Fruit fly (Drosophila melanogaster) whole organism, embryonic: ENCODE results near the gene Paris.
A peak's percentile ranks its signal among the peaks of the same experiment; 100 is the strongest.

Experiments
- ATbp ChIP-seq: fragments of 200-800 bp; sonication (Bioruptor generic); optimal IDR thresholded peaks from 2 replicates; lab custom pipeline; 2017; ENCODE audit warnings: missing biosample characterization, mild to moderate bottlenecking, missing genetic modification characterization, missing genetic modification reagents
- BEAF-32 ChIP-seq: fragments of 200-800 bp; sonication (Bioruptor generic); optimal IDR thresholded peaks from 3 replicates; lab custom pipeline; 2017; ENCODE audit warnings: missing biosample characterization, missing genetic modification characterization, mild to moderate bottlenecking, moderate library complexity, missing genetic modification reagents
- CG10654 ChIP-seq: fragments of 200-800 bp; sonication (Bioruptor generic); optimal IDR thresholded peaks from 2 replicates; lab custom pipeline; 2016; ENCODE audit warnings: missing biosample characterization, missing genetic modification characterization
- CG11695 ChIP-seq: fragments of 200-800 bp; sonication (Bioruptor generic); IDR thresholded peaks from 3 replicates; pipeline ENCODE4 v1.3.6; 2022; ENCODE audit warnings: missing biosample characterization, missing genetic modification characterization
- CG11723 ChIP-seq: fragments of 200-800 bp; sonication (Bioruptor generic); optimal IDR thresholded peaks from 2 replicates; lab custom pipeline; 2017; ENCODE audit warnings: missing biosample characterization, mild to moderate bottlenecking, missing genetic modification characterization
- CG12219 ChIP-seq: fragments of 200-800 bp; sonication (Bioruptor generic); optimal IDR thresholded peaks from 3 replicates; lab custom pipeline; 2018; ENCODE audit warnings: missing biosample characterization, mild to moderate bottlenecking, missing genetic modification characterization
- CG12391 ChIP-seq: fragments of 200-800 bp; sonication (Bioruptor generic); optimal IDR thresholded peaks from 3 replicates; lab custom pipeline; 2018; ENCODE audit warnings: missing biosample characterization, mild to moderate bottlenecking, missing genetic modification characterization, moderate library complexity
- CG15073 ChIP-seq: fragments of 200-800 bp; sonication (Bioruptor generic); optimal IDR thresholded peaks from 2 replicates; lab custom pipeline; 2016; ENCODE audit warnings: missing biosample characterization, missing genetic modification characterization
- CG1647 ChIP-seq: fragments of 200-800 bp; sonication (Bioruptor generic); optimal IDR thresholded peaks from 3 replicates; lab custom pipeline; 2016; ENCODE audit warnings: missing biosample characterization, missing genetic modification characterization
- CG17385 ChIP-seq: fragments of 200-800 bp; sonication (Bioruptor generic); optimal IDR thresholded peaks from 3 replicates; lab custom pipeline; 2018; ENCODE audit warnings: missing biosample characterization, mild to moderate bottlenecking, missing genetic modification characterization
- CG17829 ChIP-seq: fragments of 200-800 bp; optimal IDR thresholded peaks from 2 replicates; lab custom pipeline; 2019; ENCODE audit warnings: missing biosample characterization, mild to moderate bottlenecking, missing genetic modification characterization, moderate library complexity
- CG18262 ChIP-seq: fragments of 200-800 bp; optimal IDR thresholded peaks from 3 replicates; lab custom pipeline; 2019; ENCODE audit warnings: missing biosample characterization, mild to moderate bottlenecking, missing genetic modification characterization, moderate library complexity
- CG18764 ChIP-seq: fragments of 200-800 bp; sonication (Bioruptor generic); optimal IDR thresholded peaks from 3 replicates; lab custom pipeline; 2016; ENCODE audit warnings: missing biosample characterization, missing genetic modification characterization
- CG2116 ChIP-seq: fragments of 200-800 bp; sonication (Bioruptor generic); optimal IDR thresholded peaks from 3 replicates; lab custom pipeline; 2018; ENCODE audit warnings: missing biosample characterization, mild to moderate bottlenecking, missing genetic modification characterization
- CG30020 ChIP-seq: fragments of 200-800 bp; optimal IDR thresholded peaks from 2 replicates; lab custom pipeline; 2019; ENCODE audit warnings: missing biosample characterization, mild to moderate bottlenecking, missing genetic modification characterization, moderate library complexity
- CG5180 ChIP-seq: fragments of 200-800 bp; sonication (Bioruptor generic); optimal IDR thresholded peaks from 3 replicates; lab custom pipeline; 2017; ENCODE audit warnings: missing biosample characterization, missing genetic modification characterization, mild to moderate bottlenecking, moderate library complexity, missing genetic modification reagents
- CG8089 ChIP-seq: fragments of 200-800 bp; sonication (Bioruptor generic); optimal IDR thresholded peaks from 3 replicates; lab custom pipeline; 2016; ENCODE audit warnings: missing biosample characterization, missing genetic modification characterization
- CG8290 ChIP-seq, 3 experiments: fragments of 200-800 bp; sonication (Bioruptor generic); optimal IDR thresholded peaks; 2 replicates each; lab custom pipeline; 2016 to 2019; ENCODE audit warnings: missing biosample characterization in 3 of 3, missing genetic modification characterization in 3 of 3, mild to moderate bottlenecking in 2 of 3, moderate library complexity in 1 of 3
- CG8359 ChIP-seq: fragments of 200-800 bp; sonication (Bioruptor generic); optimal IDR thresholded peaks from 2 replicates; lab custom pipeline; 2017; ENCODE audit warnings: missing biosample characterization, mild to moderate bottlenecking, missing genetic modification characterization, borderline replicate concordance
- CG8388 ChIP-seq: fragments of 200-800 bp; sonication (Bioruptor generic); optimal IDR thresholded peaks from 2 replicates; lab custom pipeline; 2019; ENCODE audit warnings: missing biosample characterization, mild to moderate bottlenecking, missing genetic modification characterization, moderate library complexity
- CG9727 ChIP-seq: fragments of 200-800 bp; sonication (Bioruptor generic); optimal IDR thresholded peaks from 3 replicates; lab custom pipeline; 2017; ENCODE audit warnings: missing biosample characterization, mild to moderate bottlenecking, missing genetic modification characterization
- CG9932 ChIP-seq: fragments of 200-800 bp; sonication (Bioruptor generic); IDR thresholded peaks from 2 replicates; pipeline ENCODE4 v1.3.6; 2022; ENCODE audit warnings: missing biosample characterization, missing genetic modification characterization
- Dip3 ChIP-seq: fragments of 200-800 bp; sonication (Bioruptor generic); optimal IDR thresholded peaks from 3 replicates; lab custom pipeline; 2016; ENCODE audit warnings: missing biosample characterization, missing genetic modification characterization
- Drgx ChIP-seq: fragments of 200-800 bp; sonication (Bioruptor generic); IDR thresholded peaks from 2 replicates; pipeline ENCODE4 v1.3.6; 2022; ENCODE audit warnings: missing biosample characterization, missing genetic modification characterization
- Ets97D ChIP-seq: fragments of 200-800 bp; sonication (Bioruptor generic); optimal IDR thresholded peaks from 3 replicates; lab custom pipeline; 2016; ENCODE audit warnings: missing biosample characterization, missing genetic modification characterization
- GATAe ChIP-seq: fragments of 200-800 bp; sonication (Bioruptor generic); conservative IDR thresholded peaks from 2 replicates; pipeline ENCODE4 v1.3.6; 2022; ENCODE audit warnings: missing biosample characterization, missing genetic modification characterization
- H2.0 ChIP-seq: fragments of 200-800 bp; sonication (Bioruptor generic); IDR thresholded peaks from 2 replicates; pipeline ENCODE4 v1.3.6; 2022; ENCODE audit warnings: missing biosample characterization, missing genetic modification characterization
- HLH4C ChIP-seq: fragments of 200-800 bp; sonication (Bioruptor generic); IDR thresholded peaks from 3 replicates; pipeline ENCODE4 v1.3.6; 2022; ENCODE audit warnings: missing biosample characterization, missing genetic modification characterization; ENCODE audit not compliant: partially characterized antibody
- Hand ChIP-seq: fragments of 200-800 bp; sonication (Bioruptor generic); optimal IDR thresholded peaks from 2 replicates; lab custom pipeline; 2017; ENCODE audit warnings: mild to moderate bottlenecking, missing biosample characterization, missing genetic modification reagents, missing genetic modification characterization
- NK7.1 ChIP-seq: fragments of 200-800 bp; sonication (Bioruptor generic); optimal IDR thresholded peaks from 3 replicates; lab custom pipeline; 2016; ENCODE audit warnings: missing biosample characterization, missing genetic modification characterization
- PHDP ChIP-seq: fragments of 200-800 bp; sonication (Bioruptor generic); optimal IDR thresholded peaks from 3 replicates; lab custom pipeline; 2018; ENCODE audit warnings: missing biosample characterization, mild to moderate bottlenecking, missing genetic modification characterization, moderate library complexity
- Ptx1 ChIP-seq: fragments of 200-800 bp; sonication (Bioruptor generic); IDR thresholded peaks from 2 replicates; pipeline ENCODE4 v1.3.6; 2022; ENCODE audit warnings: missing biosample characterization, missing genetic modification characterization
- Tbp ChIP-seq: fragments of >200 bp; optimal IDR thresholded peaks from 2 replicates; lab custom pipeline; 2018; ENCODE audit warnings: missing biosample characterization, missing genetic modification characterization
- Usf ChIP-seq: fragments of 200-800 bp; sonication (Bioruptor generic); optimal IDR thresholded peaks from 2 replicates; lab custom pipeline; 2017; ENCODE audit warnings: missing genotype, missing biosample characterization, missing genetic modification characterization
- ab ChIP-seq: fragments of 200-800 bp; sonication (Bioruptor generic); optimal IDR thresholded peaks from 2 replicates; lab custom pipeline; 2016; ENCODE audit warnings: missing biosample characterization, missing genetic modification characterization
- abd-A ChIP-seq: fragments of 200-800 bp; sonication (Bioruptor generic); optimal IDR thresholded peaks from 3 replicates; lab custom pipeline; 2019; ENCODE audit warnings: missing biosample characterization, mild to moderate bottlenecking, missing genetic modification characterization, moderate library complexity
- croc ChIP-seq: fragments of 200-800 bp; sonication (Bioruptor generic); conservative IDR thresholded peaks from 3 replicates; pipeline ENCODE4 v1.3.6; 2022; ENCODE audit warnings: missing biosample characterization, missing genetic modification characterization
- gsb ChIP-seq: fragments of 200-800 bp; sonication (Bioruptor generic); IDR thresholded peaks from 2 replicates; pipeline ENCODE4 v1.3.6; 2022; ENCODE audit warnings: missing biosample characterization, missing genetic modification characterization
- her ChIP-seq: fragments of 200-800 bp; sonication (Bioruptor generic); optimal IDR thresholded peaks from 2 replicates; lab custom pipeline; 2016; ENCODE audit warnings: missing biosample characterization, missing genetic modification characterization
- hkb ChIP-seq, 2 experiments: fragments of 200-800 bp in 1 of 2; fragments of >200 bp in 1 of 2; sonication (Bioruptor generic) in 1 of 2; IDR thresholded peaks in 1 of 2; optimal IDR thresholded peaks in 1 of 2; 2 replicates each; pipeline versions ENCODE4 v1.3.6 to Lab custom; 2017 to 2022; ENCODE audit warnings: missing biosample characterization in 1 of 2, missing genetic modification characterization in 1 of 2
- mirr ChIP-seq: fragments of 200-800 bp; sonication (Bioruptor generic); optimal IDR thresholded peaks from 3 replicates; lab custom pipeline; 2018; ENCODE audit warnings: missing biosample characterization, mild to moderate bottlenecking, missing genetic modification characterization
- pfk ChIP-seq: fragments of 200-800 bp; sonication (Bioruptor generic); optimal IDR thresholded peaks from 2 replicates; lab custom pipeline; 2018; ENCODE audit warnings: missing biosample characterization, mild to moderate bottlenecking, missing genetic modification characterization, moderate library complexity
- pho ChIP-seq: fragments of 200-800 bp; sonication (Bioruptor generic); optimal IDR thresholded peaks from 2 replicates; lab custom pipeline; 2016; ENCODE audit warnings: missing biosample characterization, missing genetic modification characterization
- repo ChIP-seq: fragments of 200-800 bp; sonication (Bioruptor generic); optimal IDR thresholded peaks from 2 replicates; lab custom pipeline; 2016; ENCODE audit warnings: missing biosample characterization, missing genetic modification characterization
- run ChIP-seq: fragments of 200-800 bp; sonication (Bioruptor generic); optimal IDR thresholded peaks from 3 replicates; lab custom pipeline; 2018; ENCODE audit warnings: missing biosample characterization, mild to moderate bottlenecking, missing genetic modification characterization
- sc ChIP-seq, 3 experiments: fragments of >200 bp in 2 of 3; fragments of 200-800 bp in 1 of 3; sonication (Bioruptor generic) in 1 of 3; optimal IDR thresholded peaks; 2 replicates in 2 of 3; 3 replicates in 1 of 3; lab custom pipeline; 2017; ENCODE audit warnings: mild to moderate bottlenecking in 1 of 3, missing biosample characterization in 1 of 3, missing genetic modification characterization in 1 of 3, missing genetic modification reagents in 1 of 3
- so ChIP-seq: fragments of 200-800 bp; sonication (Bioruptor generic); IDR thresholded peaks from 3 replicates; pipeline ENCODE4 v1.3.6; 2022; ENCODE audit warnings: missing biosample characterization, missing genetic modification characterization
- sqz ChIP-seq: fragments of 200-800 bp; sonication (Bioruptor generic); optimal IDR thresholded peaks from 3 replicates; lab custom pipeline; 2018; ENCODE audit warnings: missing biosample characterization, mild to moderate bottlenecking, missing genetic modification characterization
- unpg ChIP-seq: fragments of 200-800 bp; sonication (Bioruptor generic); optimal IDR thresholded peaks from 3 replicates; lab custom pipeline; 2018; ENCODE audit warnings: missing biosample characterization, mild to moderate bottlenecking, missing genetic modification characterization, moderate library complexity

Paris gene

DNA sequence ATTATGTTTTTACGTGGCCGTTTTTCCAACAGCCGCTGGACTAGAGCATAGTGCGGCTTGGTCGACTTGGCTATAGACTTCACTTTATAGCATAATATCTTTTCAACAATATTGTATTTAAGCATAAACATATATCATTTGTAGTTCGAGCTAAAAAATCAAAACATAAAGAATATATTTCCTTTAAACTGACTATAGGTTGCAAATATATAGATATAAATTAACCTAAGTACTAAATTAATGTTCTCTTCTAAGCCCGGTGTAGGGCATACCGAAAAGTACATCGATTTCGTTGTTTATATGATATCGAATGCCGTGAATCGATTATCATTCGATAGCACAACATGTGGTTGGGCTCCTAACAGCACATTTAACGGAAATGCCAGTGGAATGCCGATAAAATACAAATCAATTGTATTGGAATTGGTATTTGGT lies 14.8 kb upstream of the Paris start, which contains the start of gene MFS18 (continued):
- TF ChIP-seq repo (GFP tag; lab: Kevin White, UChicago), result peak; percentile 91
- peak; percentile 99 for TF ChIP-seq CG10654 (GFP tag; lab: Kevin White, UChicago)
- peak; percentile 93 for TF ChIP-seq HLH4C (GFP tag; lab: Robert Waterston, UW)
- peak; percentile 89 for TF ChIP-seq CG11723
- peak; percentile 99 for TF ChIP-seq so (GFP tag; lab: Robert Waterston, UW)
- peak; percentile 97 for TF ChIP-seq GATAe (GFP tag; lab: Robert Waterston, UW)
- TF ChIP-seq CG5180 (GFP tag; lab: Kevin White, UChicago), result peak; percentile 86
- peak; percentile 80 for TF ChIP-seq CG15073 (GFP tag; lab: Kevin White, UChicago)
- peak; percentile 93 for TF ChIP-seq run (tag; lab: Kevin White, UChicago)
- no peak for TF ChIP-seq sqz (GFP tag; lab: Kevin White, UChicago)
- TF ChIP-seq CG8388 (GFP tag; lab: Kevin White, UChicago), result peak; percentile 96
- TF ChIP-seq BEAF-32 (GFP tag; lab: Kevin White, UChicago), result peak; percentile 49
- TF ChIP-seq CG12219 (GFP tag; lab: Kevin White, UChicago), result peak; percentile 89
- TF ChIP-seq CG12391 (tag; lab: Kevin White, UChicago), result peak; percentile 98
- TF ChIP-seq hkb (optimal IDR thresholded peaks at IDR 0.05; lab: Kevin White, UChicago), result peak; percentile 67
- TF ChIP-seq hkb (GFP tag; IDR thresholded peaks at IDR 0.05; lab: Robert Waterston, UW), result peak; percentile 100
- peak; percentile 99 for TF ChIP-seq Drgx (GFP tag; lab: Robert Waterston, UW)
- peak; percentile 98 for TF ChIP-seq CG9932 (GFP tag; lab: Robert Waterston, UW)
- peak; percentile 92 for TF ChIP-seq CG17385 (GFP tag; lab: Kevin White, UChicago)
- TF ChIP-seq ab, result peak; percentile 54
- TF ChIP-seq ATbp (GFP tag; lab: Kevin White, UChicago), result peak; percentile 93
- TF ChIP-seq CG8290 (GFP tag; optimal IDR thresholded peaks at IDR 0.05; lab: Kevin White, UChicago), result peak; percentile 97
- TF ChIP-seq CG8290 (tag; optimal IDR thresholded peaks at IDR 0.05; lab: Kevin White, UChicago), result peak; percentile 20 to 78
- TF ChIP-seq Usf (GFP tag; lab: Kevin White, UChicago), result peak; percentile 88
- peak; percentile 80 for TF ChIP-seq CG30020 (tag; lab: Kevin White, UChicago)
- TF ChIP-seq mirr (GFP tag; lab: Kevin White, UChicago), result peak; percentile 89
- peak; percentile 87 for TF ChIP-seq pho (GFP tag; lab: Kevin White, UChicago)
- peak; percentile 99 for TF ChIP-seq CG17829 (tag; lab: Kevin White, UChicago)
- TF ChIP-seq CG9727, result peak; percentile 99
- TF ChIP-seq her (GFP tag; lab: Kevin White, UChicago), result peak; percentile 69
- TF ChIP-seq CG1647 (GFP tag; lab: Kevin White, UChicago), result peak; percentile 87
- peak; percentile 99 for TF ChIP-seq Ptx1
- peak; percentile 94 for TF ChIP-seq CG8359
- TF ChIP-seq sc (optimal IDR thresholded peaks at IDR 0.05; lab: Kevin White, UChicago), result no peak
- peak; percentile 93 for TF ChIP-seq sc (GFP tag; optimal IDR thresholded peaks at IDR 0.05; lab: Kevin White, UChicago)
- peak; percentile 71 for TF ChIP-seq CG8089 (GFP tag; lab: Kevin White, UChicago)
- TF ChIP-seq CG18764 (GFP tag; lab: Kevin White, UChicago), result peak; percentile 99
- peak; percentile 89 for TF ChIP-seq Hand (GFP tag; lab: Kevin White, UChicago)
- peak; percentile 96 for TF ChIP-seq PHDP (tag; lab: Kevin White, UChicago)
- TF ChIP-seq unpg, result peak; percentile 96
- peak; percentile 98 for TF ChIP-seq croc
- TF ChIP-seq CG18262 (tag; lab: Kevin White, UChicago), result peak; percentile 99
- peak; percentile 93 for TF ChIP-seq CG2116 (GFP tag; lab: Kevin White, UChicago)
- TF ChIP-seq abd-A, result no peak
- peak; percentile 96 for TF ChIP-seq Ets97D (GFP tag; lab: Kevin White, UChicago)
- peak; percentile 92 for TF ChIP-seq NK7.1 (GFP tag; lab: Kevin White, UChicago)
- TF ChIP-seq CG11695 (GFP tag; lab: Robert Waterston, UW), result peak; percentile 100
- TF ChIP-seq gsb, result peak; percentile 97
- peak; percentile 38 for TF ChIP-seq pfk
- TF ChIP-seq Dip3, result peak; percentile 82
- no peak for TF ChIP-seq Tbp (GFP tag; lab: Kevin White, UChicago)
- peak; percentile 98 for TF ChIP-seq H2.0
